In genomic region chrX:8592437-8593158, dm6 we compare ENCODE assay signal across 1 fruit fly cellular context.
TF ChIP-seq lines count a peak whose summit lies in the region.

No protein-coding gene starts in this region.

TF ChIP-seq in whole organism, embryonic, 481 proteins besides CTCF, POLR2A, EP300 and RAD21 (continued from another document):
- TF ChIP-seq Doc3 (GFP tag; IDR thresholded peaks at IDR 0.05; lab: Robert Waterston, UW; ENCODE audit: partially characterized antibody) (no peak), CG10979 (tag; optimal IDR thresholded peaks at IDR 0.05; lab: Kevin White, UChicago) (no peak), chm (GFP tag; IDR thresholded peaks at IDR 0.05; lab: Robert Waterston, UW) (no peak), Pdp1 (GFP tag; optimal IDR thresholded peaks at IDR 0.05; lab: Kevin White, UChicago) (peak in 1 of 2 experiments; percentile 3), sens (GFP tag; lab: Kevin White, UChicago) (no peak), Elba2 (GFP tag; optimal IDR thresholded peaks at IDR 0.05; lab: Kevin White, UChicago) (peak; percentile 35), gce (GFP tag; IDR thresholded peaks at IDR 0.05; lab: Robert Waterston, UW) (no peak), insv (GFP tag; optimal IDR thresholded peaks at IDR 0.05; lab: Kevin White, UChicago) (peak; percentile 75 to 94), kay (GFP tag; optimal IDR thresholded peaks at IDR 0.05; lab: Kevin White, UChicago) (no peak), CG10147 (GFP tag; optimal IDR thresholded peaks at IDR 0.05; lab: Kevin White, UChicago) (no peak), yki (optimal IDR thresholded peaks at IDR 0.05; lab: Kevin White, UChicago) (no peak), CG15269 (tag; optimal IDR thresholded peaks at IDR 0.05; lab: Kevin White, UChicago) (no peak), CG18262 (tag; optimal IDR thresholded peaks at IDR 0.05; lab: Kevin White, UChicago) (no peak), CG4360 (GFP tag; IDR thresholded peaks at IDR 0.05; lab: Robert Waterston, UW) (no peak), CG4424 (GFP tag; optimal IDR thresholded peaks at IDR 0.05; lab: Kevin White, UChicago) (no peak), CG15514 (GFP tag; optimal IDR thresholded peaks at IDR 0.05; lab: Kevin White, UChicago) (no peak), CG9215 (GFP tag; IDR thresholded peaks at IDR 0.05; lab: Robert Waterston, UW) (no peak), CG8359 (GFP tag; optimal IDR thresholded peaks at IDR 0.05; lab: Kevin White, UChicago; ENCODE audit: borderline replicate concordance) (no peak), ap (GFP tag; IDR thresholded peaks at IDR 0.05; lab: Robert Waterston, UW) (no peak), slbo (GFP tag; IDR thresholded peaks at IDR 0.05; lab: Robert Waterston, UW) (no peak), fd102C (GFP tag; optimal IDR thresholded peaks at IDR 0.05; lab: Kevin White, UChicago) (no peak), zen (tag; optimal IDR thresholded peaks at IDR 0.05; lab: Kevin White, UChicago) (no peak), bab2 (GFP tag; optimal IDR thresholded peaks at IDR 0.05; lab: Kevin White, UChicago) (no peak), CG12236 (GFP tag; optimal IDR thresholded peaks at IDR 0.05; lab: Kevin White, UChicago) (no peak), grau (tag; optimal IDR thresholded peaks at IDR 0.05; lab: Kevin White, UChicago) (peak; percentile 78), CG10209 (GFP tag; optimal IDR thresholded peaks at IDR 0.05; lab: Kevin White, UChicago) (no peak), pb (GFP tag; optimal IDR thresholded peaks at IDR 0.05; lab: Kevin White, UChicago) (no peak), CG31224 (GFP tag; IDR thresholded peaks at IDR 0.05; lab: Robert Waterston, UW) (no peak), CG16815 (GFP tag; optimal IDR thresholded peaks at IDR 0.05; lab: Kevin White, UChicago) (no peak), prd (optimal IDR thresholded peaks at IDR 0.05; lab: Kevin White, UChicago) (no peak), prd (GFP tag; IDR thresholded peaks at IDR 0.05; lab: Robert Waterston, UW) (no peak), Doc2 (GFP tag; IDR thresholded peaks at IDR 0.05; lab: Robert Waterston, UW) (no peak), CG2875 (GFP tag; optimal IDR thresholded peaks at IDR 0.05; lab: Kevin White, UChicago) (no peak), Hr39 (optimal IDR thresholded peaks at IDR 0.05; lab: Kevin White, UChicago) (no peak), Max (GFP tag; optimal IDR thresholded peaks at IDR 0.05; lab: Kevin White, UChicago) (no peak), lbe (GFP tag; optimal IDR thresholded peaks at IDR 0.05; lab: Kevin White, UChicago) (peak; percentile 2), cg (GFP tag; optimal IDR thresholded peaks at IDR 0.05; lab: Kevin White, UChicago) (peak; percentile 55), CG14667 (GFP tag; IDR thresholded peaks at IDR 0.05; lab: Robert Waterston, UW) (no peak), ind (GFP tag; optimal IDR thresholded peaks at IDR 0.05; lab: Kevin White, UChicago) (no peak), repo (GFP tag; optimal IDR thresholded peaks at IDR 0.05; lab: Kevin White, UChicago) (no peak), MTF-1 (GFP tag; optimal IDR thresholded peaks at IDR 0.05; lab: Kevin White, UChicago; ENCODE audit: borderline replicate concordance) (no peak), z (GFP tag; IDR thresholded peaks at IDR 0.05; lab: Robert Waterston, UW) (no peak), CG7745 (tag; optimal IDR thresholded peaks at IDR 0.05; lab: Kevin White, UChicago) (no peak), CHES-1-like (GFP tag; optimal IDR thresholded peaks at IDR 0.05; lab: Kevin White, UChicago) (no peak), CG14441 (GFP tag; IDR thresholded peaks at IDR 0.05; lab: Robert Waterston, UW) (no peak), CG13894 (tag; optimal IDR thresholded peaks at IDR 0.05; lab: Kevin White, UChicago) (no peak), CG3847 (GFP tag; IDR thresholded peaks at IDR 0.05; lab: Robert Waterston, UW) (no peak), CG18619 (GFP tag; optimal IDR thresholded peaks at IDR 0.05; lab: Kevin White, UChicago) (no peak), sqz (GFP tag; optimal IDR thresholded peaks at IDR 0.05; lab: Kevin White, UChicago) (peak; percentile 23), H2.0 (GFP tag; IDR thresholded peaks at IDR 0.05; lab: Robert Waterston, UW) (no peak), Dp (GFP tag; optimal IDR thresholded peaks at IDR 0.05; lab: Kevin White, UChicago) (no peak), pfk (GFP tag; optimal IDR thresholded peaks at IDR 0.05; lab: Kevin White, UChicago) (no peak)
TF ChIP-seq in whole organism, embryonic: peak in this region for 16.
